Worm (Caenorhabditis elegans) whole organism, L2 larva: ENCODE data around the gene ttr-14.

Experiments
- lsy-2 ChIP-seq, 2 experiments: fragments of 150-350 bp in 1 of 2; sonication (generic microtip) in 1 of 2; optimal IDR thresholded peaks; 2 replicates each; lab custom pipeline; 2014 to 2017; ENCODE audit warnings: missing biosample characterization in 2 of 2, missing genetic modification characterization in 2 of 2
- nhr-25 ChIP-seq: fragments of 150-350 bp; sonication (generic microtip); optimal IDR thresholded peaks from 3 replicates; lab custom pipeline; 2014; ENCODE audit warnings: missing biosample characterization, missing genetic modification characterization
- skn-1 ChIP-seq: sonication (generic microtip); optimal IDR thresholded peaks from 2 replicates; lab custom pipeline; 2017; ENCODE audit warnings: missing biosample characterization, missing genetic modification characterization
- sma-3 ChIP-seq: sonication (generic microtip); optimal IDR thresholded peaks from 2 replicates; lab custom pipeline; 2016; ENCODE audit warnings: missing genetic modification reagents, missing genetic modification characterization, missing compliant biosample characterization

- TF ChIP-seq sma-3 (GFP tag; lab: Kevin White, UChicago) (no peak), skn-1 (tag; lab: Kevin White, UChicago) (no peak), nhr-25 (tag; lab: Kevin White, UChicago) (no peak), lsy-2 (tag; optimal IDR thresholded peaks at IDR 0.05; lab: Kevin White, UChicago) (no peak)
Observed at ce11 chrX:10767669-10768068, 19.6 kb upstream of the ttr-14 start.
